ENCODE assay signal across 6 worm cellular contexts in the genomic region with DNA sequence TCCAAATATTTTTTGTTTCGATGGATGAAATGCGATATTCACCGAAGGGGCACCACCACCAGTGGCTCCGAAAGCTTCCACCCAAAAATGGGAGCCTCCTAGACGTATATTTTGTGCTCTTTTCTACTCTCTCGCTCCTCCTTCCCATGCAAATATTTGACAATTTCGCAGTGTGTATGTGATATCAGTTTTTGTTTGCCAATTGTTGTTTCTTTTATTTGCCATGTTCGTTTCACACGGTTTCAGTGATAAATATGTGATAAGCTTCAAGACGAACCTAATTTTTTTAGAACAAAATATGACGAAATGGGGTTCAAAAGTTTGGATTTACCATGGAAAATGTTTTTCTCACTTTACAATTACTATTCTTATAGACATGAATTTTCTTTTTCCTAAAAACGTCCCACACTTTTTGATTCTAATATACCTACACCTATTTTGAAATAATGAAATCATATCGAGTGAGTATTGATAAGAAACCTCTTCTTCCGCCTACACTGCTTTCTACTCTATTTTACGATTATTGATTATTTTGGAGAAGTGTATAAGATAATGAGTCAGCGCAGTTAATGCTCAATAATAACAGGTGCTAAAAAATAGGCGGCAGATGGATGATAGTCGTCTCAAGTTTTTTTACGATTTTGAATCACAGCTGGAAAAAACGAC.
TF ChIP-seq lines count a peak whose summit lies in the region.

No protein-coding gene starts in this region.

TF ChIP-seq in whole organism, L1 larva, 84 proteins besides CTCF, POLR2A, EP300 and RAD21:
- peak; percentile 25 for TF ChIP-seq lin-14 (GFP tag; optimal IDR thresholded peaks at IDR 0.05; lab: Kevin White, UChicago)
- TF ChIP-seq elt-2 (tag; optimal IDR thresholded peaks at IDR 0.05; lab: Kevin White, UChicago): peak; percentile 16
- no peak for TF ChIP-seq lin-39 (tag; optimal IDR thresholded peaks at IDR 0.05; lab: Kevin White, UChicago)
- TF ChIP-seq nhr-85 (tag; lab: Kevin White, UChicago): peak; percentile 24
- TF ChIP-seq nhr-77 (tag; optimal IDR thresholded peaks at IDR 0.05; lab: Kevin White, UChicago): no peak

TF ChIP-seq in whole organism, L2 larva, 48 proteins besides CTCF, POLR2A, EP300 and RAD21:
- TF ChIP-seq ztf-4 (tag; optimal IDR thresholded peaks at IDR 0.05; lab: Kevin White, UChicago) (no peak), peb-1 (tag; optimal IDR thresholded peaks at IDR 0.05; lab: Kevin White, UChicago) (no peak), C34F6.9 (tag; optimal IDR thresholded peaks at IDR 0.05; lab: Kevin White, UChicago) (no peak), fos-1 (tag; optimal IDR thresholded peaks at IDR 0.05; lab: Kevin White, UChicago) (peak; percentile 62), F13H6.1 (tag; optimal IDR thresholded peaks at IDR 0.05; lab: Kevin White, UChicago) (peak; percentile 5), elt-3 (tag; optimal IDR thresholded peaks at IDR 0.05; lab: Kevin White, UChicago) (no peak), ztf-1 (GFP tag; conservative IDR thresholded peaks at IDR 0.05; lab: Robert Waterston, UW) (no peak)
TF ChIP-seq in whole organism, L2 larva: peak in this region for 2.

TF ChIP-seq in whole organism, L3 larva, 47 proteins besides CTCF, POLR2A, EP300 and RAD21:
- peak; percentile 68 for TF ChIP-seq elt-2 (tag; optimal IDR thresholded peaks at IDR 0.05; lab: Kevin White, UChicago)
- peak; percentile 44 for TF ChIP-seq pqm-1 (tag; optimal IDR thresholded peaks at IDR 0.05; lab: Kevin White, UChicago)
- no peak for TF ChIP-seq ZK546.5 (tag; optimal IDR thresholded peaks at IDR 0.05; lab: Kevin White, UChicago)
- peak; percentile 54 for TF ChIP-seq ceh-28 (tag; optimal IDR thresholded peaks at IDR 0.05; lab: Kevin White, UChicago)

TF ChIP-seq in whole organism, L4 larva, 104 proteins besides CTCF, POLR2A, EP300 and RAD21:
- TF ChIP-seq daf-16 (GFP tag; optimal IDR thresholded peaks at IDR 0.05; lab: Kevin White, UChicago) (no peak), daf-16 (tag; optimal IDR thresholded peaks at IDR 0.05; lab: Kevin White, UChicago) (peak; percentile 41), madf-9 (GFP tag; conservative IDR thresholded peaks at IDR 0.05; lab: Robert Waterston, UW) (no peak), egl-43 (GFP tag; IDR thresholded peaks at IDR 0.05; lab: Robert Waterston, UW) (no peak), tra-1 (GFP tag; IDR thresholded peaks at IDR 0.05; lab: Robert Waterston, UW) (no peak), pqm-1 (tag; optimal IDR thresholded peaks at IDR 0.05; lab: Kevin White, UChicago) (peak; percentile 67), attf-4 (tag; optimal IDR thresholded peaks at IDR 0.05; lab: Kevin White, UChicago) (no peak), D1046.2 (GFP tag; IDR thresholded peaks at IDR 0.05; lab: Robert Waterston, UW) (no peak), mxl-3 (GFP tag; optimal IDR thresholded peaks at IDR 0.05; lab: Kevin White, UChicago) (no peak), lin-29 (GFP tag; IDR thresholded peaks at IDR 0.05; lab: Robert Waterston, UW) (no peak), R02D3.7 (tag; optimal IDR thresholded peaks at IDR 0.05; lab: Kevin White, UChicago) (no peak), pha-4 (GFP tag; IDR thresholded peaks at IDR 0.05; lab: Robert Waterston, UW) (no peak), pha-4 (tag; optimal IDR thresholded peaks at IDR 0.05; lab: Kevin White, UChicago) (peak; percentile 72), arid-1 (GFP tag; conservative IDR thresholded peaks at IDR 0.05; lab: Robert Waterston, UW) (no peak), hlh-11 (tag; optimal IDR thresholded peaks at IDR 0.05; lab: Kevin White, UChicago) (peak; percentile 15), ceh-28 (tag; optimal IDR thresholded peaks at IDR 0.05; lab: Kevin White, UChicago) (peak; percentile 9), gei-8 (GFP tag; optimal IDR thresholded peaks at IDR 0.05; lab: Kevin White, UChicago) (no peak), nhr-10 (tag; optimal IDR thresholded peaks at IDR 0.05; lab: Kevin White, UChicago) (no peak), ceh-20 (GFP tag; IDR thresholded peaks at IDR 0.05; lab: Robert Waterston, UW) (no peak), unc-130 (GFP tag; optimal IDR thresholded peaks at IDR 0.05; lab: Kevin White, UChicago) (no peak), hmg-1.1 (GFP tag; IDR thresholded peaks at IDR 0.05; lab: Robert Waterston, UW) (no peak), zip-11 (GFP tag; IDR thresholded peaks at IDR 0.05; lab: Robert Waterston, UW) (no peak)

TF ChIP-seq in whole organism, mixed stage, embryonic, 35 proteins besides CTCF, POLR2A, EP300 and RAD21:
- TF ChIP-seq pha-4 (tag; optimal IDR thresholded peaks at IDR 0.05; lab: Kevin White, UChicago) (peak; percentile 89), lin-32 (GFP tag; optimal IDR thresholded peaks at IDR 0.05; lab: Kevin White, UChicago) (no peak)

TF ChIP-seq in whole organism, young adult, 124 proteins besides CTCF, POLR2A, EP300 and RAD21:
- no peak for TF ChIP-seq somi-1 (GFP tag; optimal IDR thresholded peaks at IDR 0.05; lab: Kevin White, UChicago)
- TF ChIP-seq pha-4 (tag; optimal IDR thresholded peaks at IDR 0.05; lab: Kevin White, UChicago): peak; percentile 70
